Worm (Caenorhabditis elegans) whole organism, L4/young adult: ENCODE results near the gene T28A11.18.

Experiments used
- dao-5 ChIP-seq: sonication (generic microtip); optimal IDR thresholded peaks from 2 replicates; lab custom pipeline; 2016; ENCODE audit warnings: missing genotype, missing genetic modification characterization, moderate library complexity, missing compliant biosample characterization
- him-1 ChIP-seq: sonication (generic microtip); optimal IDR thresholded peaks from 2 replicates; lab custom pipeline; 2016; ENCODE audit warnings: missing genotype, missing genetic modification reagents, missing genetic modification characterization, missing compliant biosample characterization

- TF ChIP-seq dao-5 (tag; lab: Kevin White, UChicago) (no peak), him-1 (tag; lab: Kevin White, UChicago) (no peak)
These were observed 40.5 kb downstream of the T28A11.18 start, which contains the start of gene K08D9.2 for ce11 chrV:3227373-3227772.
